Worm (Caenorhabditis elegans) whole organism, early embryonic: ENCODE data around the gene ZK783.7.

Source experiments
- aly-1 ChIP-seq: sonication (generic microtip); optimal IDR thresholded peaks from 2 replicates; lab custom pipeline; 2016; ENCODE audit warnings: missing genetic modification characterization, missing compliant biosample characterization
- ama-1 ChIP-seq: fragments of 150-350 bp; optimal IDR thresholded peaks from 2 replicates; lab custom pipeline; 2014
- ceh-13 ChIP-seq: fragments of 200-800 bp; sonication (Bioruptor generic); optimal IDR thresholded peaks from 2 replicates; lab custom pipeline; 2018; ENCODE audit warnings: mild to moderate bottlenecking, missing genetic modification characterization, missing compliant biosample characterization
- ceh-36 ChIP-seq: sonication (generic microtip); optimal IDR thresholded peaks from 2 replicates; lab custom pipeline; 2016; ENCODE audit warnings: missing genetic modification characterization, inconsistent platforms, missing compliant biosample characterization
- hmg-4 ChIP-seq: fragments of 200-800 bp; sonication (Bioruptor generic); optimal IDR thresholded peaks from 2 replicates; lab custom pipeline; 2018; ENCODE audit warnings: mild to moderate bottlenecking, missing genetic modification characterization, missing compliant biosample characterization
- pes-1 ChIP-seq: fragments of 200-800 bp; sonication (Bioruptor generic); IDR thresholded peaks from 2 replicates; pipeline ENCODE4 v1.3.6; 2022; ENCODE audit warnings: missing genetic modification reagents, missing genetic modification characterization, missing compliant biosample characterization
- tbx-37 ChIP-seq: fragments of 200-800 bp; sonication (Bioruptor generic); conservative IDR thresholded peaks from 2 replicates; pipeline ENCODE4 v1.3.6; 2022; ENCODE audit warnings: missing genetic modification reagents, missing genetic modification characterization, missing compliant biosample characterization

DNA sequence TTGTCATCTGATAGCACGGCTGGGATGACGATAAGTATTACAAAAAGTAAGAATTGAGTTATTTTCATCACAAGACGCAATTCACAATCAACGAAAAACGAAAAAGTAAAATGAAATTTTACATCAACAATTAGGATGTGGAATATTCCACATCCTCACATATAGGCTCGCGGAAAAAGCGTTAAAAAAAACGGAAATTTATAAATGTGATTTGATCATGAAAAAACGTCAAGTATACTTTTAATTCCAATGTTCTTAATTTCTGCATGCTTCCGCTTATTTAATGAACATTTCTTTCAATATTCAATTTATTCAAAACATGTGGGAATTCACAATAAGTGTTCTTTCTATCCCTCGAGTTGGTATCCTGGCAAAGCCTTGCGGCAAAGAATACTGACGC is 48.3 kb upstream of the ZK783.7 start, which contains the start of gene T04A6.3:
- no peak for TF ChIP-seq ama-1
- TF ChIP-seq ceh-36 = no peak
- no peak for TF ChIP-seq aly-1 (tag; lab: Kevin White, UChicago)
- no peak for TF ChIP-seq hmg-4 (GFP tag; lab: Kevin White, UChicago)
- TF ChIP-seq tbx-37 (GFP tag; lab: Robert Waterston, UW) = no peak
- no peak for TF ChIP-seq pes-1 (GFP tag; lab: Robert Waterston, UW)
- no peak for TF ChIP-seq ceh-13 (GFP tag; lab: Kevin White, UChicago)
